Worm (Caenorhabditis elegans): ENCODE measurements around the gene W06A7.2.

- TF ChIP-seq unc-98 (GFP tag; IDR thresholded peaks at IDR 0.05) (no peak), lin-39 (tag; optimal IDR thresholded peaks at IDR 0.05) (no peak), hlh-17 (GFP tag; optimal IDR thresholded peaks at IDR 0.05; ENCODE audit: borderline replicate concordance) (no peak), blmp-1 (tag; optimal IDR thresholded peaks at IDR 0.05) (peak; percentile 96), C34B4.2 (tag; optimal IDR thresholded peaks at IDR 0.05) (no peak), skn-1 (tag; optimal IDR thresholded peaks at IDR 0.05) (no peak), ceh-82 (tag; optimal IDR thresholded peaks at IDR 0.05) (no peak), zip-4 (GFP tag; optimal IDR thresholded peaks at IDR 0.05) (no peak), zag-1 (tag; optimal IDR thresholded peaks at IDR 0.05) (no peak), ama-1 (optimal IDR thresholded peaks at IDR 0.05) (no peak), pqm-1 (tag; optimal IDR thresholded peaks at IDR 0.05) (no peak), elt-2 (tag; optimal IDR thresholded peaks at IDR 0.05) (no peak)
Measured at ce11 chrV:14788462-14788861, 33.2 kb upstream of the W06A7.2 start.
